Worm (Caenorhabditis elegans): ENCODE data around the gene Y62H9A.12.

ce11 chrX:11938826-11939225 is 24.9 kb downstream of the Y62H9A.12 start, which contains the start of gene F55G7.5:
- TF ChIP-seq blmp-1 (tag; optimal IDR thresholded peaks at IDR 0.05) = no peak
- TF ChIP-seq snpc-4 (tag; optimal IDR thresholded peaks at IDR 0.05) = no peak
- no peak for TF ChIP-seq lin-13 (tag; optimal IDR thresholded peaks at IDR 0.05)
- no peak for TF ChIP-seq nhr-12 (tag; optimal IDR thresholded peaks at IDR 0.05)
- TF ChIP-seq lin-32 (GFP tag; optimal IDR thresholded peaks at IDR 0.05) = no peak
- no peak for TF ChIP-seq bed-3 (GFP tag; optimal IDR thresholded peaks at IDR 0.05)
- no peak for TF ChIP-seq mab-5 (tag; optimal IDR thresholded peaks at IDR 0.05)
- no peak for TF ChIP-seq nhr-237 (tag; optimal IDR thresholded peaks at IDR 0.05)
